Fruit fly (Drosophila melanogaster): ENCODE results near the gene IP3K2.
A peak's percentile ranks its signal among the peaks of the same experiment; 100 is the strongest.

Gene IP3K2

DNA sequence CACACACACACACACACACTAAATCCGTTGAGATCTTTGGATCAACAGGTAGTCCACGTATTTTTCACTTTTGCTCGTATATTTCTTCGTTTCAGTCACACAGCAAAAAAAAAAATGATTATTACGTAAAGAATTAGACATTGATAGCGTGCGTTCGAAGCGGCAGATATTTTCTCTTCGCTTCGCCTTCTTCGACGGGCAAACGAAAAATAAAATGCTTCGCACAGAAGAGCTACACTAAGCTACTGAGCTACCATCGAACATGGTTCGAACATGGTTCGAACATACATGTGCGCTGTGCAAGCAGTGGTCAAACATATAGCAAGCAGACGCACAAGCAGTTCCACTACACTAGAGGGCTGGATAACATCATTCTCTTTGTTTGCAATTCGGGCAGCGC, 46.5 kb upstream of the IP3K2 start (continued):
- TF ChIP-seq Eip74EF (GFP tag; optimal IDR thresholded peaks at IDR 0.05), result peak in 1 of 2 experiments; percentile 83
- peak; percentile 77; the same call in 2 of the 3 replicates for TF ChIP-seq ci (GFP tag; IDR thresholded peaks at IDR 0.05)
- TF ChIP-seq Dad (GFP tag; optimal IDR thresholded peaks at IDR 0.05), result peak; percentile 22
- peak in 1 of 2 experiments; percentile 64 for TF ChIP-seq Dfd (GFP tag; optimal IDR thresholded peaks at IDR 0.05)
- TF ChIP-seq NFAT (GFP tag; IDR thresholded peaks at IDR 0.05), result peak; percentile 25; the same call in 1 of the 2 replicates
- peak; percentile 46 for TF ChIP-seq CG15073 (GFP tag; optimal IDR thresholded peaks at IDR 0.05)
- TF ChIP-seq CG13894 (tag; optimal IDR thresholded peaks at IDR 0.05), result peak; percentile 59
- peak; percentile 27 for TF ChIP-seq Blimp-1 (GFP tag; optimal IDR thresholded peaks at IDR 0.05)
- TF ChIP-seq nom (GFP tag; optimal IDR thresholded peaks at IDR 0.05), result peak; percentile 44
- peak; percentile 6 for TF ChIP-seq CG17829 (tag; optimal IDR thresholded peaks at IDR 0.05)
- no peak for TF ChIP-seq jigr1 (GFP tag; IDR thresholded peaks at IDR 0.05)
- no peak for TF ChIP-seq lmd (GFP tag; IDR thresholded peaks at IDR 0.05)
- TF ChIP-seq lola (GFP tag; optimal IDR thresholded peaks at IDR 0.05), result no peak
- TF ChIP-seq CG9932 (GFP tag; IDR thresholded peaks at IDR 0.05), result no peak
- 0 out of 2 replicates have a peak, but pooled peaks have one; percentile 57 for TF ChIP-seq CG16779 (GFP tag; IDR thresholded peaks at IDR 0.05)
- TF ChIP-seq Bgb (GFP tag; IDR thresholded peaks at IDR 0.05; ENCODE audit: partially characterized antibody), result peak; percentile 53
- TF ChIP-seq vnd (GFP tag; IDR thresholded peaks at IDR 0.05; ENCODE audit: partially characterized antibody), result no peak
- no peak for TF ChIP-seq crc (GFP tag; optimal IDR thresholded peaks at IDR 0.05)
- TF ChIP-seq fru (optimal IDR thresholded peaks at IDR 0.05), result no peak
- peak; percentile 80 for TF ChIP-seq chinmo (GFP tag; IDR thresholded peaks at IDR 0.05; ENCODE audit: partially characterized antibody)
- TF ChIP-seq CG3163 (GFP tag; optimal IDR thresholded peaks at IDR 0.05), result peak; percentile 76
- TF ChIP-seq TFAM (GFP tag; optimal IDR thresholded peaks at IDR 0.05), result no peak
- peak; percentile 97 for TF ChIP-seq CG2199 (GFP tag; IDR thresholded peaks at IDR 0.05)
- peak; percentile 38 for TF ChIP-seq CG1603 (tag; optimal IDR thresholded peaks at IDR 0.05)
- TF ChIP-seq otp (GFP tag; IDR thresholded peaks at IDR 0.05), result peak; percentile 29; the same call in 1 of the 3 replicates
- peak; percentile 21 for TF ChIP-seq cg (GFP tag; optimal IDR thresholded peaks at IDR 0.05)
- TF ChIP-seq CG8290 (GFP tag; optimal IDR thresholded peaks at IDR 0.05), result peak; percentile 67
- peak in 1 of 2 experiments; percentile 91 for TF ChIP-seq CG8290 (tag; optimal IDR thresholded peaks at IDR 0.05)
- TF ChIP-seq CG34422 (GFP tag; IDR thresholded peaks at IDR 0.05), result peak; percentile 55; the same call in 2 of the 3 replicates
- peak; percentile 24; the same call in 1 of the 2 replicates for TF ChIP-seq CG32532 (GFP tag; IDR thresholded peaks at IDR 0.05)
- no peak for TF ChIP-seq da (GFP tag; optimal IDR thresholded peaks at IDR 0.05)
- peak; percentile 6 for TF ChIP-seq unpg (GFP tag; optimal IDR thresholded peaks at IDR 0.05)
- TF ChIP-seq CG12769 (tag; optimal IDR thresholded peaks at IDR 0.05), result peak; percentile 43
- peak; percentile 97 for TF ChIP-seq kah (GFP tag; optimal IDR thresholded peaks at IDR 0.05)
- no peak for TF ChIP-seq Hsf (GFP tag; optimal IDR thresholded peaks at IDR 0.05)
- peak; percentile 2 for TF ChIP-seq Myb (GFP tag; optimal IDR thresholded peaks at IDR 0.05)
- peak; percentile 21 for TF ChIP-seq CG10543 (GFP tag; optimal IDR thresholded peaks at IDR 0.05)
- no peak for TF ChIP-seq CG17328 (GFP tag; IDR thresholded peaks at IDR 0.05)
- 0 out of 3 replicates have a peak, but pooled peaks have one; percentile 9 for TF ChIP-seq so (GFP tag; IDR thresholded peaks at IDR 0.05)
- peak; percentile 33 for TF ChIP-seq sug (tag; optimal IDR thresholded peaks at IDR 0.05)
- peak; percentile 6 for TF ChIP-seq CG7987 (GFP tag; optimal IDR thresholded peaks at IDR 0.05)
- TF ChIP-seq Fer3 (tag; optimal IDR thresholded peaks at IDR 0.05), result peak; percentile 2
- TF ChIP-seq CG11504 (tag; optimal IDR thresholded peaks at IDR 0.05), result peak; percentile 32
- 0 out of 2 replicates have a peak, but pooled peaks have one; percentile 11 for TF ChIP-seq Rx (GFP tag; IDR thresholded peaks at IDR 0.05)
- TF ChIP-seq sqz (GFP tag; optimal IDR thresholded peaks at IDR 0.05), result peak; percentile 91
- TF ChIP-seq Rfx (GFP tag; IDR thresholded peaks at IDR 0.05), result peak; percentile 41; the same call in 1 of the 2 replicates
- TF ChIP-seq MBD-R2 (GFP tag; IDR thresholded peaks at IDR 0.05), result peak; percentile 55
- 0 out of 3 replicates have a peak, but pooled peaks have one; percentile 20 for TF ChIP-seq CG34224 (GFP tag; IDR thresholded peaks at IDR 0.05; ENCODE audit: partially characterized antibody)
- TF ChIP-seq CG30431 (GFP tag; optimal IDR thresholded peaks at IDR 0.05), result no peak
- TF ChIP-seq knrl (GFP tag; IDR thresholded peaks at IDR 0.05; ENCODE audit: partially characterized antibody), result peak; percentile 38; the same call in 1 of the 3 replicates

Measured in whole organism, embryonic.